Worm (Caenorhabditis elegans): ENCODE data around the gene col-140.
A peak's percentile ranks its signal among the peaks of the same experiment; 100 is the strongest.

ce11 chrV:5845669-5846189, 9.1 kb upstream of the col-140 start, which contains the start of gene F26F12.3:
- no peak for TF ChIP-seq ama-1 (optimal IDR thresholded peaks at IDR 0.05)
- TF ChIP-seq pros-1 (tag; optimal IDR thresholded peaks at IDR 0.05) = no peak
- TF ChIP-seq hlh-30 (tag; optimal IDR thresholded peaks at IDR 0.05; ENCODE audit: insufficient read depth) = peak; percentile 86
- peak; percentile 39 for TF ChIP-seq pqm-1 (tag; optimal IDR thresholded peaks at IDR 0.05)
- no peak for TF ChIP-seq ceh-30 (tag; optimal IDR thresholded peaks at IDR 0.05)

All from whole organism, late embryonic.